Fruit fly (Drosophila melanogaster) whole organism, embryonic: Measurements from ENCODE around the gene robl62A.

Source experiments
- CG11560 ChIP-seq: fragments of 200-800 bp; sonication (Bioruptor generic); IDR thresholded peaks from 3 replicates; pipeline ENCODE4 v1.3.6; 2022; ENCODE audit warnings: missing biosample characterization, missing genetic modification characterization
- CG14667 ChIP-seq: fragments of 200-800 bp; sonication (Bioruptor generic); IDR thresholded peaks from 2 replicates; pipeline ENCODE4 v1.3.6; 2022; ENCODE audit warnings: missing biosample characterization, missing genetic modification characterization
- CG1647 ChIP-seq: fragments of 200-800 bp; sonication (Bioruptor generic); optimal IDR thresholded peaks from 3 replicates; lab custom pipeline; 2016; ENCODE audit warnings: missing biosample characterization, missing genetic modification characterization
- CG18011 ChIP-seq: fragments of 200-800 bp; sonication (Bioruptor generic); optimal IDR thresholded peaks from 2 replicates; lab custom pipeline; 2017; ENCODE audit warnings: missing biosample characterization, missing genetic modification characterization, mild to moderate bottlenecking, moderate library complexity, missing genotype
- CG9609 ChIP-seq: fragments of 200-800 bp; sonication (Bioruptor generic); optimal IDR thresholded peaks from 3 replicates; lab custom pipeline; 2016; ENCODE audit warnings: missing biosample characterization, missing genetic modification characterization
- Gug ChIP-seq: fragments of 200-800 bp; sonication (Bioruptor generic); IDR thresholded peaks from 4 replicates; pipeline ENCODE4 v1.3.6; 2022; ENCODE audit warnings: missing biosample characterization, missing genetic modification characterization
- row ChIP-seq: fragments of 200-800 bp; sonication (Bioruptor generic); IDR thresholded peaks from 3 replicates; pipeline ENCODE4 v1.3.6; 2022; ENCODE audit warnings: missing biosample characterization, missing genetic modification characterization
- scrt ChIP-seq: fragments of 200-800 bp; sonication (Bioruptor generic); optimal IDR thresholded peaks from 2 replicates; lab custom pipeline; 2018; ENCODE audit warnings: missing biosample characterization, mild to moderate bottlenecking, missing genetic modification characterization, moderate library complexity
- sug ChIP-seq: fragments of 200-800 bp; optimal IDR thresholded peaks from 2 replicates; lab custom pipeline; 2019; ENCODE audit warnings: missing biosample characterization, mild to moderate bottlenecking, missing genetic modification characterization, moderate library complexity

DNA sequence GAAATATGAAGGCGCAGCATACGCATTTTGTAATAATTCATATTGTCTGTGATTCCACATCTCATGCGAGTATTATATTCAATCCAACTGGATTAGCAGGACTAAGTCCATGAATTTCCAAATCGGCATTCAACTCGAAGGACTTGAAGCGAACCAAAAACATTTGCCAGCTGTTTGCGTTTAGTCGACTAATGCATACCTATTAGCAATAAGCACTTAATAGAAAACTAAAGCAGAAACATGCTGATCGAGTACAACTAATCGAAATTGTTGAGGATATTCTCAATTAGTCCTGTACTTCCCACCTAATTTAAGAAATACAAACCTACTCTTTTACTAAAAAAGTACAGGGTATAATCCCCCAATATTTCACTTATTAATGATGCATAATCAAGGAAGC is 8.2 kb upstream of the robl62A start:
- TF ChIP-seq Gug (GFP tag; lab: Robert Waterston, UW) (no peak), sug (tag; lab: Kevin White, UChicago) (no peak), CG9609 (GFP tag; lab: Kevin White, UChicago) (no peak), CG11560 (no peak), CG14667 (no peak), CG1647 (GFP tag; lab: Kevin White, UChicago) (no peak), CG18011 (GFP tag; lab: Kevin White, UChicago) (no peak), scrt (GFP tag; lab: Kevin White, UChicago) (no peak), row (GFP tag; lab: Robert Waterston, UW) (no peak)
